Worm (Caenorhabditis elegans): ENCODE measurements around the gene sru-15.

ce11 chrIV:17380061-17380680, 15.8 kb upstream of the sru-15 start, which contains the start of the genes C30H6.9 and dlat-2:
- TF ChIP-seq flt-1 (GFP tag; IDR thresholded peaks at IDR 0.05) (no peak), T22C8.4 (GFP tag; IDR thresholded peaks at IDR 0.05) (no peak), ztf-29 (GFP tag; IDR thresholded peaks at IDR 0.05) (no peak), cog-1 (tag; optimal IDR thresholded peaks at IDR 0.05) (no peak), tab-1 (GFP tag; IDR thresholded peaks at IDR 0.05) (no peak), klf-2 (GFP tag; conservative IDR thresholded peaks at IDR 0.05) (no peak), ztf-23 (GFP tag; IDR thresholded peaks at IDR 0.05) (no peak)

All from whole organism, midembryonic.